Fruit fly (Drosophila melanogaster): Measurements from ENCODE around the gene Mkp.

The Mkp gene

DNA sequence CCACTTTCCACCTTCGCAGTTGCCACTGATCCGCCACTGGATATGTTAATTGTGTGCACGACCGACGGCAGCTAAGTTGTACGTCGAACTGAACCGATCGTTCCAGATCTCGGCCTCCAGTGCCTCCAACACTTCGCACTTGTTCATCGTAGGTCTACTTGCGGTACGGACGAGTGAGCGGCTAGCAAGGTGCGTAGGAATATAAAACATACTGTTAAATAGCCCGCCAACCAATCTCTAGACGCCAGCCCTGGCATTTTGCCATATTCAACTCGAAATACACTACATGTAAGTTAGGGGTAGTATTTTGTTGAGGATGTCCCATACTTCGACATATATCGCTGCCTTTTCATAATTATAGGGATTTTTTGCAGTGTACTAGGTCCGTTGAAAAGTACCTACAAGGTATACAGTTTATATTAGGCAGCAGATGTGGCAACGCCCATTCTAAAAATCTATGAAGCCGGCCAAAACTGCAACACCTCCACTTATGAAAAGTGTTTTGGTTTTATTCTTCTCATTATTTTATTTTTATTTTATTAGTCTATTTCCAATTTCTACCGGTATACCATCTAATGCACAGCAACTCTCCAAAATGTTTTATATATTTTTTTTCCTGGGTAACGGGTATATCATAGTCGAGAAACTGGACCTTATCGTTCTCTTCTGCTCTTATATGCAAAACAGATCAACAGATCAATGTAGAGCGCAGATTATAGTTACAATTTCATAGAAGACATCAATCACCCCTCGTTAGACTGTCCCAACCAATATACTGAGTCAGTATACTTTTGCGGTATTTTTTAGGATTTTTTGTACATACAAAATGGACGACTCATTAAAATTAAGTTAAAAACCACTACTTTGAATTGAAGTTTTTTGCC is 38.9 kb upstream of the Mkp start, which contains the start of the genes pyx and CG33229 (continued):
- TF ChIP-seq Pdp1 (GFP tag; optimal IDR thresholded peaks at IDR 0.05) (peak; percentile 67 to 85), da (GFP tag; optimal IDR thresholded peaks at IDR 0.05) (peak; percentile 61), wdn (GFP tag; IDR thresholded peaks at IDR 0.05) (peak; percentile 75), CG14710 (tag; optimal IDR thresholded peaks at IDR 0.05) (peak; percentile 77), CG1602 (GFP tag; optimal IDR thresholded peaks at IDR 0.05) (peak; percentile 86), ara (GFP tag; IDR thresholded peaks at IDR 0.05) (peak; percentile 58), fru (optimal IDR thresholded peaks at IDR 0.05) (no peak), Ravus (GFP tag; IDR thresholded peaks at IDR 0.05) (peak; percentile 20), CG9932 (GFP tag; IDR thresholded peaks at IDR 0.05) (peak; percentile 94), fd96Cb (tag; optimal IDR thresholded peaks at IDR 0.05) (peak; percentile 81), CG6175 (GFP tag; IDR thresholded peaks at IDR 0.05) (peak; percentile 61; the same call in 1 of the 3 replicates), fd64A (GFP tag; optimal IDR thresholded peaks at IDR 0.05) (no peak), Dek (tag; optimal IDR thresholded peaks at IDR 0.05) (peak; percentile 92), Antp (GFP tag; optimal IDR thresholded peaks at IDR 0.05) (peak; percentile 80), CG12236 (GFP tag; optimal IDR thresholded peaks at IDR 0.05) (no peak), tio (GFP tag; optimal IDR thresholded peaks at IDR 0.05) (peak; percentile 90), CG14441 (GFP tag; IDR thresholded peaks at IDR 0.05) (peak; percentile 82), CG10565 (GFP tag; optimal IDR thresholded peaks at IDR 0.05) (peak; percentile 32), CG2129 (GFP tag; IDR thresholded peaks at IDR 0.05; ENCODE audit: partially characterized antibody) (no peak), cato (GFP tag; optimal IDR thresholded peaks at IDR 0.05; ENCODE audit: borderline replicate concordance) (peak; percentile 76), Dp (GFP tag; optimal IDR thresholded peaks at IDR 0.05) (peak; percentile 91), E2f2 (GFP tag; IDR thresholded peaks at IDR 0.05) (peak; percentile 93), tin (GFP tag; optimal IDR thresholded peaks at IDR 0.05) (peak; percentile 87), tgo (GFP tag; IDR thresholded peaks at IDR 0.05) (peak; percentile 86), sc (optimal IDR thresholded peaks at IDR 0.05) (no peak), sc (GFP tag; optimal IDR thresholded peaks at IDR 0.05) (peak; percentile 75), CG17186 (GFP tag; optimal IDR thresholded peaks at IDR 0.05) (peak; percentile 37), pum (GFP tag; optimal IDR thresholded peaks at IDR 0.05) (peak; percentile 78), lbe (GFP tag; optimal IDR thresholded peaks at IDR 0.05) (no peak), pita (GFP tag; optimal IDR thresholded peaks at IDR 0.05) (no peak), Tbp (GFP tag; optimal IDR thresholded peaks at IDR 0.05) (no peak), sima (GFP tag; optimal IDR thresholded peaks at IDR 0.05) (peak; percentile 41), ranshi (GFP tag; IDR thresholded peaks at IDR 0.05) (peak; percentile 80), Sry-β (GFP tag; optimal IDR thresholded peaks at IDR 0.05) (no peak), CG1529 (GFP tag; optimal IDR thresholded peaks at IDR 0.05) (peak; percentile 47), Bteb2 (GFP tag; optimal IDR thresholded peaks at IDR 0.05) (peak; percentile 80), br (optimal IDR thresholded peaks at IDR 0.05) (no peak), Ets97D (GFP tag; optimal IDR thresholded peaks at IDR 0.05) (peak; percentile 70), Elba2 (GFP tag; optimal IDR thresholded peaks at IDR 0.05) (no peak), HLH3B (GFP tag; IDR thresholded peaks at IDR 0.05) (peak; percentile 77; the same call in 1 of the 2 replicates), CG2120 (GFP tag; optimal IDR thresholded peaks at IDR 0.05) (peak; percentile 96), CG30431 (GFP tag; optimal IDR thresholded peaks at IDR 0.05) (peak; percentile 70), CG3995 (GFP tag; optimal IDR thresholded peaks at IDR 0.05) (peak; percentile 43), CG31441 (GFP tag; IDR thresholded peaks at IDR 0.05) (peak; percentile 80; the same call in 1 of the 2 replicates), ap (GFP tag; IDR thresholded peaks at IDR 0.05) (peak; percentile 36; the same call in 1 of the 2 replicates), NK7.1 (GFP tag; optimal IDR thresholded peaks at IDR 0.05) (peak; percentile 45), Mad (GFP tag; optimal IDR thresholded peaks at IDR 0.05) (peak; percentile 89), CG33557 (GFP tag; optimal IDR thresholded peaks at IDR 0.05) (peak; percentile 41), NfI (GFP tag; optimal IDR thresholded peaks at IDR 0.05) (peak; percentile 88), Dref (GFP tag; IDR thresholded peaks at IDR 0.05) (peak; percentile 34), gfzf (GFP tag; optimal IDR thresholded peaks at IDR 0.05) (peak; percentile 77)

All from whole organism, embryonic.